Fruit fly (Drosophila melanogaster) whole organism, pupa: Measurements from ENCODE around the gene CG6356.

ENCODE experiments used
- CG10348 ChIP-seq: fragments of 200-800 bp; sonication (Bioruptor generic); IDR thresholded peaks from 2 replicates; pipeline ENCODE4 v1.3.6; 2022; ENCODE audit warnings: missing biosample characterization, missing genetic modification characterization
- CG12605 ChIP-seq: fragments of 200-800 bp; sonication (Bioruptor generic); IDR thresholded peaks from 2 replicates; pipeline ENCODE4 v1.3.6; 2022; ENCODE audit warnings: missing biosample characterization, missing genetic modification characterization
- CG13204 ChIP-seq: fragments of 200-800 bp; sonication (Bioruptor generic); optimal IDR thresholded peaks from 2 replicates; lab custom pipeline; 2018; ENCODE audit warnings: missing biosample characterization, mild to moderate bottlenecking, missing genetic modification characterization, moderate library complexity
- CG14655 ChIP-seq: fragments of 200-800 bp; sonication (Bioruptor generic); optimal IDR thresholded peaks from 3 replicates; lab custom pipeline; 2017; ENCODE audit warnings: mild to moderate bottlenecking, missing biosample characterization, missing genetic modification reagents, missing genetic modification characterization
- CG15710 ChIP-seq: fragments of 200-800 bp; sonication (Bioruptor generic); optimal IDR thresholded peaks from 2 replicates; lab custom pipeline; 2018; ENCODE audit warnings: missing biosample characterization, mild to moderate bottlenecking, missing genetic modification characterization, moderate library complexity
- CG17806 ChIP-seq: fragments of 200-800 bp; sonication (Bioruptor generic); optimal IDR thresholded peaks from 2 replicates; lab custom pipeline; 2018; ENCODE audit warnings: missing biosample characterization, mild to moderate bottlenecking, missing genetic modification characterization, moderate library complexity
- CG32121 ChIP-seq: fragments of 200-800 bp; sonication (Bioruptor generic); IDR thresholded peaks from 2 replicates; pipeline ENCODE4 v1.3.6; 2022; ENCODE audit warnings: missing biosample characterization, missing genetic modification characterization
- CG34367 ChIP-seq: fragments of 200-800 bp; sonication (Bioruptor generic); optimal IDR thresholded peaks from 2 replicates; lab custom pipeline; 2018; ENCODE audit warnings: missing biosample characterization, mild to moderate bottlenecking, missing genetic modification characterization
- CG4496 ChIP-seq: fragments of 200-800 bp; sonication (Bioruptor generic); IDR thresholded peaks from 3 replicates; pipeline ENCODE4 v1.3.6; 2022; ENCODE audit warnings: missing biosample characterization, missing genetic modification characterization
- CG8159 ChIP-seq: fragments of 200-800 bp; sonication (Bioruptor generic); optimal IDR thresholded peaks from 3 replicates; lab custom pipeline; 2018; ENCODE audit warnings: missing biosample characterization, mild to moderate bottlenecking, missing genetic modification characterization, moderate library complexity
- CG8301 ChIP-seq: fragments of 200-800 bp; sonication (Bioruptor generic); optimal IDR thresholded peaks from 2 replicates; lab custom pipeline; 2018; ENCODE audit warnings: missing biosample characterization, mild to moderate bottlenecking, missing genetic modification characterization
- CG9948 ChIP-seq: fragments of 200-800 bp; sonication (Bioruptor generic); optimal IDR thresholded peaks from 2 replicates; lab custom pipeline; 2018; ENCODE audit warnings: missing biosample characterization, mild to moderate bottlenecking, missing genetic modification characterization, moderate library complexity
- D1 ChIP-seq: fragments of 200-800 bp; sonication (Bioruptor generic); optimal IDR thresholded peaks from 2 replicates; lab custom pipeline; 2018; ENCODE audit warnings: missing biosample characterization, mild to moderate bottlenecking, missing genetic modification characterization, moderate library complexity
- EcR ChIP-seq: fragments of 200-800 bp; sonication (Bioruptor generic); optimal IDR thresholded peaks from 3 replicates; lab custom pipeline; 2019; ENCODE audit warnings: missing biosample characterization, missing genetic modification characterization, mild to moderate bottlenecking, moderate library complexity, missing genetic modification reagents
- Ets98B ChIP-seq: fragments of 200-800 bp; sonication (Bioruptor generic); IDR thresholded peaks from 2 replicates; pipeline ENCODE4 v1.3.6; 2022; ENCODE audit warnings: missing biosample characterization, missing genetic modification characterization
- Pif1A ChIP-seq: fragments of 200-800 bp; sonication (Bioruptor generic); optimal IDR thresholded peaks from 3 replicates; lab custom pipeline; 2016; ENCODE audit warnings: missing biosample characterization, missing genetic modification characterization
- Pif1B ChIP-seq: fragments of 200-800 bp; sonication (Bioruptor generic); optimal IDR thresholded peaks from 3 replicates; lab custom pipeline; 2016; ENCODE audit warnings: missing biosample characterization, missing genetic modification characterization
- Snoo ChIP-seq: fragments of 200-800 bp; sonication (Bioruptor generic); optimal IDR thresholded peaks from 3 replicates; lab custom pipeline; 2017; ENCODE audit warnings: missing biosample characterization, mild to moderate bottlenecking, missing genetic modification characterization, inconsistent platforms
- fd96Ca ChIP-seq: fragments of 200-800 bp; sonication (Bioruptor generic); IDR thresholded peaks from 3 replicates; pipeline ENCODE4 v1.3.6; 2022; ENCODE audit warnings: missing biosample characterization, missing genetic modification characterization
- gl ChIP-seq: fragments of 200-800 bp; sonication (Bioruptor generic); optimal IDR thresholded peaks from 2 replicates; lab custom pipeline; 2018; ENCODE audit warnings: missing biosample characterization, mild to moderate bottlenecking, missing genetic modification characterization
- rn ChIP-seq: fragments of 200-800 bp; sonication (Bioruptor generic); IDR thresholded peaks from 2 replicates; pipeline ENCODE4 v1.3.6; 2022; ENCODE audit warnings: missing biosample characterization, missing genetic modification characterization

The CG6356 gene

DNA sequence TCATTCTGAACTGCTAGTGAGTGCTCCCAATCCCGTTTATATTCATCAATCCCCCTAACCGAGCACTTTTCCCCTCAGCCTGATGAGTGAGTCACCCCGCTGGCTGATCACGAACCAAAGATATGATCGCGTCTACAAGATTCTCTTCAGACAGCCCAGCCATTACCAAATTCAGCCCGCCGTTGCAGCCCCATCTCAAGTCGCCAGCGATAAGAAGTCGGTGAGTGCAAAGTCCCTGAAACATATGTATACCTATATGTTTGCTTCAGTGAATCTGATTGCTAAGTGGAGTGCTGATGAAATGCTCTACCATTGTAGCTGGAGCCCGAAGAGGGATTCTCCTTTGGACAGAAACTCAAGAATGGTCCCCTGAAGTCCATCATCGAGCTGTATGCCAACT is 3.4 kb downstream of the CG6356 start:
- no peak for TF ChIP-seq CG10348
- no peak for TF ChIP-seq Ets98B
- no peak for TF ChIP-seq CG8301 (tag; lab: Kevin White, UChicago)
- TF ChIP-seq Snoo (tag; lab: Kevin White, UChicago), result no peak
- peak; percentile 15 for TF ChIP-seq gl
- no peak for TF ChIP-seq CG17806 (tag; lab: Kevin White, UChicago)
- peak; percentile 17 for TF ChIP-seq CG13204
- TF ChIP-seq EcR (GFP tag; lab: Kevin White, UChicago), result peak; percentile 27
- TF ChIP-seq, all 21 proteins: peak for 3

DNA sequence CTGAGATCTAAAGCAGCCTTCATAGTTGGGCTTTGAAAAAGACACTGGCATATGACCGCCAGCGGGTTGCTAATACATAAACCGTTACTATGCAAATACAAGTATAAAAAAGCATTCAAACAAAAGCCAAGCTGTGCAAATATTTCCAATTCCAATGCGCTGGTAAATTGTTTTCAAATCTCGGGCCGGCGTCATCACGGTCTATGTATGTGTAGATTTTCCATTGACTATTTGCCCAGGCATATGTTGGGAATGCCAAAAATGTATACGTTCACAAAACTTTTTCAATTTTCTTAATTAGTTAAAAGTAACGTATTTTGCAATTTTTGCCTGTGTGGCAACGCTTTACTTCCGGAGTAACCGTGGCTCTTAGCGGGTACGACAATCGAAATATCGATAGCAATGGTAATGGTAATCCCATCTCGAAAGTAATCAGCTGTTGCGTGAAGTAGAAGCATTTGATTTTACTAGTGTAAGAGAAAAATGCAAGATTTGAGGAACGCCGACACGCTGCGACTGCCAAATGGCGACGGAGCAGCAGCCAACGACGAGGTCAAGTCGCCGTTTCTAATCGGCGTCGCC is 6.1 kb downstream of the CG6356 start, which contains the start of the genes CG34290 and Uck:
TSS of gene CG34290 (minus strand) at position 51 of the 582 bp plus-strand sequence.
TSS of gene Uck (plus strand) at position 405 of the 582 bp plus-strand sequence.
- TF ChIP-seq CG14655, result no peak
- peak; percentile 7 for TF ChIP-seq CG8159 (tag; lab: Kevin White, UChicago)
- no peak for TF ChIP-seq EcR (GFP tag; lab: Kevin White, UChicago)
- peak; percentile 45 for TF ChIP-seq gl
- peak; percentile 52 for TF ChIP-seq CG34367 (tag; lab: Kevin White, UChicago)
- TF ChIP-seq Pif1B (GFP tag; lab: Kevin White, UChicago), result no peak
- peak; percentile 36; the same call in 1 of the 3 replicates for TF ChIP-seq fd96Ca (GFP tag; lab: Robert Waterston, UW)
- peak; percentile 20 for TF ChIP-seq CG8301 (tag; lab: Kevin White, UChicago)
- TF ChIP-seq CG32121 (GFP tag; lab: Robert Waterston, UW), result 0 out of 2 replicates have a peak, but pooled peaks have one; percentile 26
- peak; percentile 57; the same call in 2 of the 3 replicates for TF ChIP-seq CG4496 (GFP tag; lab: Robert Waterston, UW)
- TF ChIP-seq Pif1A (GFP tag; lab: Kevin White, UChicago), result peak; percentile 28
- peak; percentile 46 for TF ChIP-seq CG15710 (tag; lab: Kevin White, UChicago)
- TF ChIP-seq Ets98B, result no peak; the same call in 1 of the 2 replicates
- no peak for TF ChIP-seq CG13204
- peak; percentile 72 for TF ChIP-seq Snoo (tag; lab: Kevin White, UChicago)

DNA sequence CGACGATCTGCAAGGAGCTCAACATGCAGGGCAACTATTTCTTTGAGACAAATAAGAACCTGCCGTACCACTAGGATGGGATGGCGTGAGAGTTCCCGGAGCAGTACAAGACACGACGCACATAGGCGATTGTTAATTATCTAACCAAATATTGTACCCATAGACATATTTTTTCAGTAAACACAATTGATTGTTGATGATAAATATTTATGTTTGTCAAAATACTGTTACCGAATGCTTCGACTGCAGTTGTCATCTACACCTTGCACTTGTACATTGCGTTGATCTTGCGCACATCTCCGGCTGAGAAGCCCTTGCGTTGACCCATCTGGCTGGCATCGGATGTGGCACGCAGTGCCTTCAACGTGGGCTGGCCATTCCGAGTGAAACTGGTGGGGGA is 9.4 kb downstream of the CG6356 start:
- TF ChIP-seq fd96Ca (GFP tag; lab: Robert Waterston, UW) (no peak), CG8301 (tag; lab: Kevin White, UChicago) (no peak), CG12605 (no peak), Pif1B (GFP tag; lab: Kevin White, UChicago) (no peak), EcR (GFP tag; lab: Kevin White, UChicago) (no peak), D1 (no peak), CG8159 (tag; lab: Kevin White, UChicago) (no peak), Pif1A (GFP tag; lab: Kevin White, UChicago) (no peak), CG34367 (tag; lab: Kevin White, UChicago) (no peak), CG15710 (tag; lab: Kevin White, UChicago) (no peak), Snoo (tag; lab: Kevin White, UChicago) (no peak), CG32121 (GFP tag; lab: Robert Waterston, UW) (no peak), CG17806 (tag; lab: Kevin White, UChicago) (no peak), CG9948 (no peak)

DNA sequence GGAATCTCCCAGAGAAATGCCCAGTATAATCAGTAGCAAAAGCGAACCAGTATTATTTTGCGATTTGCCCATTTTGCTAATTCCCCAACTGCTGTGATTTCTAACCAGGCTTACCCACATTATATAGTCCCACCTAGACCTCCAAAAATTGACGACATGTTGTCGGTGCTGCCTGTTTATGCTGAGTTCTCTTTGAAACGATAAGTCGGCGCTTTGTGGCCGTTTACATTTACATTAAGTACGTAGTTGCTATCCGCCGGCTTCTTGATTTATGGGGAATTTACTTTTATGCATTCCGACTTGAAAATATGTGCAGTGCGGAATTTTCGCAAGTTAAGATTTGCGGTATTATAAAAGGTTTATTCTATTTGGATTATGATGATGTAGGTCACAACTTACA is 10.5 kb downstream of the CG6356 start, which contains the start of gene CG5715:
TSS of gene CG5715 (minus strand) at position 101 of the 400 bp plus-strand sequence.
- TF ChIP-seq Ets98B (no peak), CG9948 (no peak), Snoo (tag; lab: Kevin White, UChicago) (no peak), CG8159 (tag; lab: Kevin White, UChicago) (no peak), rn (GFP tag; lab: Robert Waterston, UW) (no peak), CG15710 (tag; lab: Kevin White, UChicago) (no peak), CG34367 (tag; lab: Kevin White, UChicago) (no peak), CG32121 (GFP tag; lab: Robert Waterston, UW) (no peak), Pif1A (GFP tag; lab: Kevin White, UChicago) (no peak), CG14655 (no peak), CG17806 (tag; lab: Kevin White, UChicago) (no peak), CG12605 (no peak), EcR (GFP tag; lab: Kevin White, UChicago) (no peak), CG8301 (tag; lab: Kevin White, UChicago) (no peak), fd96Ca (GFP tag; lab: Robert Waterston, UW) (no peak)
- TF ChIP-seq, all 21 proteins: peak for 0

DNA sequence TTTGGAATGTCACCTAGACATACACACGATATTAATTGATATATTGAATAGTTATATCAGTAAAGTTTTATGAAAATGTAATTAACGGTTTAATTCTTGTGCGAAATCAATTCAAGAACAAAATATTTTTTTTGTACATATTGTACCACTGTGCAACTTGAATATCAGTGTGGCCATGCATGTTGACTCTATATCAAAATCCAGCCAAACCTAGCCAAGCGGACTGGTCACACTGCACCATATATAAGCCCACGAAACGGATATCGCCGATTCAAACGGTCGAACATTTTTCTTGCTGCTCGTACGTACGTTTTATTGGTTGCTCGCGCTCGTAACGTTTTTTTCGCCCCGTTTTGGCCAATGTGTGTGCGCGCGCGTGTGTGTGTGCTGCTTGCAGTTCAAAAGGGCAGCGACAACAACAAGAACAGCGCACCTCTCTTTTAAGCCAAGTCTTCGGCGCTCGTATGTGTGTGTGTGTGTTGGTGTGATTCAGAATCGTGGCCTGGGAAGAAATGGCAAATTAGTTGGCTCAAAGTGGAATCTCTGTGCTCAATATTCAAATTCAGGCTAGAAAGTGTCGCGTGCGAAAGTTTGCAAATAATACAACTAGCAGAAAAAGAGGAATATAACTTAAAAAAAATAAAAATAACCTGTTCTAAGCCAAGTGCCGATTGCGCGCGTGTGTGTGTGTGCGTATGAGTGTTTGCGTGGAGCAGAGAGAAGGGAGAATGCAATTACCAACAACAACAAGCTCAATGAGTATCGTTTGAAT is 11.2 kb downstream of the CG6356 start, which contains the start of gene crb:
TSS of gene crb (plus strand) at position 295 of the 772 bp plus-strand sequence.
- TF ChIP-seq CG15710 (tag; lab: Kevin White, UChicago) (peak; percentile 17), Pif1B (GFP tag; lab: Kevin White, UChicago) (no peak), CG14655 (no peak), gl (no peak), CG9948 (no peak), CG17806 (tag; lab: Kevin White, UChicago) (no peak), CG34367 (tag; lab: Kevin White, UChicago) (peak; percentile 45), EcR (GFP tag; lab: Kevin White, UChicago) (peak; percentile 36), D1 (no peak), CG13204 (no peak), CG4496 (GFP tag; lab: Robert Waterston, UW) (peak; percentile 62; the same call in 2 of the 3 replicates), Snoo (tag; lab: Kevin White, UChicago) (peak; percentile 45), fd96Ca (GFP tag; lab: Robert Waterston, UW) (peak; percentile 46; the same call in 1 of the 3 replicates), CG10348 (no peak), Pif1A (GFP tag; lab: Kevin White, UChicago) (peak; percentile 8), Ets98B (peak; percentile 21; the same call in 1 of the 2 replicates), CG12605 (0 out of 2 replicates have a peak, but pooled peaks have one; percentile 8), rn (GFP tag; lab: Robert Waterston, UW) (no peak), CG8159 (tag; lab: Kevin White, UChicago) (peak; percentile 22), CG8301 (tag; lab: Kevin White, UChicago) (no peak), CG32121 (GFP tag; lab: Robert Waterston, UW) (peak; percentile 46)
